Fruit fly (Drosophila melanogaster) whole organism: ENCODE results near the gene ctrip.

Experiments used
- CG8478 ChIP-seq: fragments of >200 bp; optimal IDR thresholded peaks from 2 replicates; lab custom pipeline; 2018; ENCODE audit warnings: inconsistent platforms
- Dll ChIP-seq: fragments of >200 bp; optimal IDR thresholded peaks from 2 replicates; lab custom pipeline; 2017
- EcR ChIP-seq, 2 experiments: fragments of >200 bp; optimal IDR thresholded peaks; 2 replicates each; lab custom pipeline; 2017; ENCODE audit warnings: missing biosample characterization in 2 of 2, missing genetic modification characterization in 2 of 2, missing genetic modification reagents in 2 of 2
- pan ChIP-seq: fragments of >200 bp; optimal IDR thresholded peaks from 2 replicates; lab custom pipeline; 2017
- psq ChIP-seq: fragments of >200 bp; optimal IDR thresholded peaks from 2 replicates; lab custom pipeline; 2017
- usp ChIP-seq: fragments of >200 bp; optimal IDR thresholded peaks from 2 replicates; lab custom pipeline; 2017; ENCODE audit warnings: missing biosample characterization, missing genetic modification characterization, mixed read lengths

DNA sequence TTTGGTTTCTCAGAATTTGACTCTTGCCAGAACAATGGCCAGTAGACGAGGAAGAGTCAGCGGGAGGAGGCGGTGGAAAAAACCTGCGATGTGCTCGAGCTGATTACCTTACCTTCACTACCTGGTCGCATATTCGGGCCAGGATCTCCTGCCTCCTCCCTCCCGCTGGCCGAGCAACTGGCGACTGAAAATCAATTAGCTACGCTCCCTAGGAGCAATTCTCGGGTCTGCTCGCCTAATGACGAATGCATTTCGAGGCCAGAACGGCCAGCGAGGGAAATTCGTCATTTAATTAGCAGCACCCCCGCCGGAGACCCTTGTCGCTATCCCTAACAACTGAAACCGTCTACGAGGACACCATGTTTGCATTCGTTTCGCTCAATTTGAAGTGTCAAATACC lies 46.1 kb upstream of the ctrip start:
- TF ChIP-seq EcR (GFP tag; optimal IDR thresholded peaks at IDR 0.05; lab: Kevin White, UChicago) (no peak), psq (lab: Kevin White, UChicago) (no peak), CG8478 (lab: Kevin White, UChicago) (no peak), pan (no peak), usp (GFP tag; lab: Kevin White, UChicago) (no peak), Dll (lab: Kevin White, UChicago) (no peak)
